Worm (Caenorhabditis elegans): ENCODE data around the gene oac-4.

oac-4 gene

DNA sequence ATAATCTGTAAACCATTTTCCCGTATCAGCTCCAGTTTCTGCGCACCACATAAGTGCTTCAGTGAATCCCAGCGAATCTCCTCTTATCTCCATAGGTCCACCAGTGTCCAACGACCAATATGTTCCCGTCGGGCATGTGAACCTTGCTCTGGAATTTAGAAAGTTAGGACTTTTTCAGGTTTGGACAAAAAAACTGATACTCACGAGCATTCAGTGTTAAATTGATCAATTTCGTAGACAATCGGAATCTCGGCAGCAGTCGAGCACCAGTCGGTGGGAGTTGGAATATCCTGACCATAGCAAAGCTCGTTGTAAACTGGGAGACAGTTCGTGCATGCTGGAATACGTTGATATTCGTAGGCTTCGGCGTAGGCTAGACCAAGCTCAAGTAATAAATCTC lies 6.2 kb downstream of the oac-4 start:
- TF ChIP-seq dox-1 (GFP tag; IDR thresholded peaks at IDR 0.05), result no peak
- TF ChIP-seq rec-8 (tag; optimal IDR thresholded peaks at IDR 0.05), result no peak
- no peak for TF ChIP-seq Y79H2A.3 (GFP tag; conservative IDR thresholded peaks at IDR 0.05)
- TF ChIP-seq ztf-18 (tag; optimal IDR thresholded peaks at IDR 0.05), result no peak
- TF ChIP-seq nhr-179 (tag; optimal IDR thresholded peaks at IDR 0.05), result no peak
- TF ChIP-seq F52B5.7 (tag; optimal IDR thresholded peaks at IDR 0.05), result no peak
- TF ChIP-seq ceh-91 (GFP tag; IDR thresholded peaks at IDR 0.05), result no peak
- no peak for TF ChIP-seq ztf-3 (GFP tag; optimal IDR thresholded peaks at IDR 0.05)
- TF ChIP-seq F37B4.10 (GFP tag; IDR thresholded peaks at IDR 0.05), result no peak
- TF ChIP-seq ccch-3 (GFP tag; optimal IDR thresholded peaks at IDR 0.05), result no peak
- no peak for TF ChIP-seq lag-1 (GFP tag; IDR thresholded peaks at IDR 0.05)
- TF ChIP-seq ztf-25 (GFP tag; IDR thresholded peaks at IDR 0.05), result no peak
- no peak for TF ChIP-seq F39B2.1 (GFP tag; IDR thresholded peaks at IDR 0.05)

DNA sequence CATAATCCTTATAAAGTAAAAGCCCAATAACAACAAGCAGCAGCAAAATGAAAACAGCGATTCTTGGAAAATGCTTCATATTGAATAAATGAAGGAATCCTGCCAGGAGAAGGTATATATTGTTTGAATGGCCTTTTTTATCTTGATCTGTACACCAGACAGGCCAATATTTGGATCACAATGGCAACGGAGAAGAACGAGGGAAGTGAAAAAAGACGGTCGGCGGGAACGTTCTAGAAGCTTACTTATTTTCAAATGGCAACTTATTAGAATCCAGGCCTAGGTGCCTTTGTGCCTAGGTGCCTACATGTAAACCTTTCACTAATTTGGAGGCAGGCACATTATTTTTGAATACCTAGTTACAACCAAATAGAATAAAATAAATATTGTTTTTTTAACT lies 8.0 kb downstream of the oac-4 start, which contains the start of gene F54D10.8:
Gene F54D10.8, minus strand, starts transcription at position 101 of the 400 bp plus-strand sequence.
- TF ChIP-seq zim-3 (tag; optimal IDR thresholded peaks at IDR 0.05) (no peak), mxl-1 (tag; optimal IDR thresholded peaks at IDR 0.05) (no peak), unc-130 (GFP tag; optimal IDR thresholded peaks at IDR 0.05) (no peak), ZK185.1 (tag; optimal IDR thresholded peaks at IDR 0.05; ENCODE audit: poor library complexity, severe bottlenecking) (no peak), ccch-3 (GFP tag; optimal IDR thresholded peaks at IDR 0.05) (no peak), lag-1 (GFP tag; IDR thresholded peaks at IDR 0.05) (no peak), sptf-2 (GFP tag; optimal IDR thresholded peaks at IDR 0.05) (no peak), bed-2 (GFP tag; IDR thresholded peaks at IDR 0.05) (no peak), Y53G8AR.9 (GFP tag; conservative IDR thresholded peaks at IDR 0.05) (no peak), ceh-58 (GFP tag; IDR thresholded peaks at IDR 0.05) (no peak), C17E4.6 (GFP tag; IDR thresholded peaks at IDR 0.05) (no peak), dpl-1 (GFP tag; optimal IDR thresholded peaks at IDR 0.05) (no peak), snpc-4 (GFP tag; optimal IDR thresholded peaks at IDR 0.05) (no peak), snpc-4 (tag; optimal IDR thresholded peaks at IDR 0.05) (no peak), K12H6.12 (tag; optimal IDR thresholded peaks at IDR 0.05) (no peak), C06A6.2 (GFP tag; conservative IDR thresholded peaks at IDR 0.05) (no peak), nhr-179 (tag; optimal IDR thresholded peaks at IDR 0.05) (no peak), hlh-26 (GFP tag; conservative IDR thresholded peaks at IDR 0.05) (no peak), hsf-1 (GFP tag; IDR thresholded peaks at IDR 0.05) (no peak), pha-4 (tag; optimal IDR thresholded peaks at IDR 0.05) (no peak)

DNA sequence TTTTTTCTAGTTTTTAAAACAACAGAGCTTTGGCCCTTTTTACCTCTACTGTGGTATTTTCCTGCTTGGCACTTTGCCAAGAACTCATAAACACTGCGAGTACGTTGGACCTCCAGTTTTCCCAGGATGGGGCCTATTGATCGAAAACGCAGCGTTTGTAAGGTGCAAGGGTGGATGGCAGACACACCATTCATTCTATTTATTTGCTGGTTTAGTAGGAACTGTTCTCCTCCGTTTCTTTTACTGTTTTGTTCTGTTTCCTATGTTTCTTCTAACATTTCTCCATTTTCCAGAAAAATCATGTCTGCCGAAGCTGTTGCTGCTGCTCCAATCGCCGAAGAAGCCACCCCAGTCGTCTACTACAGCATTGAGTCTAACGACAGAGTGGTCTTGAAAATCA lies 12.0 kb downstream of the oac-4 start, which contains the start of gene skr-15:
Gene skr-15, plus strand, starts transcription at position 301 of the 400 bp plus-strand sequence.
- TF ChIP-seq die-1 (tag; optimal IDR thresholded peaks at IDR 0.05), result no peak
- TF ChIP-seq dpff-1 (tag; optimal IDR thresholded peaks at IDR 0.05), result no peak
- no peak for TF ChIP-seq C06A6.2 (GFP tag; conservative IDR thresholded peaks at IDR 0.05)
- TF ChIP-seq F39B2.1 (GFP tag; IDR thresholded peaks at IDR 0.05), result no peak
- TF ChIP-seq ztf-18 (tag; optimal IDR thresholded peaks at IDR 0.05), result no peak
- TF ChIP-seq mxl-1 (tag; optimal IDR thresholded peaks at IDR 0.05), result no peak
- TF ChIP-seq F55B11.4 (tag; optimal IDR thresholded peaks at IDR 0.05; ENCODE audit: borderline replicate concordance, insufficient read depth), result no peak
- TF ChIP-seq F49E8.2 (tag; optimal IDR thresholded peaks at IDR 0.05; ENCODE audit: insufficient read depth), result no peak
- TF ChIP-seq hsf-1 (GFP tag; IDR thresholded peaks at IDR 0.05), result no peak
- TF ChIP-seq B0035.1 (tag; optimal IDR thresholded peaks at IDR 0.05), result no peak
- TF ChIP-seq madf-8 (GFP tag; conservative IDR thresholded peaks at IDR 0.05), result no peak
- TF ChIP-seq nfya-2 (GFP tag; IDR thresholded peaks at IDR 0.05), result no peak
